Worm (Caenorhabditis elegans) whole organism, young adult: ENCODE data around the gene his-59.

Experiments used
- T26A5.8 ChIP-seq: sonication (generic microtip); optimal IDR thresholded peaks from 2 replicates; lab custom pipeline; 2016; ENCODE audit warnings: missing genetic modification characterization, missing compliant biosample characterization
- Y53F4B.3 ChIP-seq: fragments of 200-800 bp; sonication (Bioruptor generic); IDR thresholded peaks from 2 replicates; pipeline ENCODE4 v1.3.6; 2022; ENCODE audit warnings: missing genetic modification reagents, missing genetic modification characterization, missing compliant biosample characterization
- ceh-40 ChIP-seq: fragments of 200-800 bp; sonication (Bioruptor generic); IDR thresholded peaks from 2 replicates; pipeline ENCODE4 v1.3.6; 2022; ENCODE audit warnings: missing genetic modification characterization, missing compliant biosample characterization
- dox-1 ChIP-seq: fragments of 200-800 bp; sonication (Bioruptor generic); IDR thresholded peaks from 2 replicates; pipeline ENCODE4 v1.3.6; 2022; ENCODE audit warnings: missing genetic modification reagents, missing genetic modification characterization, missing compliant biosample characterization
- dpff-1 ChIP-seq: sonication (generic microtip); optimal IDR thresholded peaks from 2 replicates; lab custom pipeline; 2017; ENCODE audit warnings: mild to moderate bottlenecking, missing genetic modification characterization, missing compliant biosample characterization
- hmg-1.2 ChIP-seq: fragments of 200-800 bp; sonication (Bioruptor generic); IDR thresholded peaks from 2 replicates; pipeline ENCODE4 v1.3.6; 2022; ENCODE audit warnings: missing genetic modification reagents, missing genetic modification characterization, missing compliant biosample characterization
- hmg-20 ChIP-seq: fragments of 200-800 bp; sonication (Bioruptor generic); IDR thresholded peaks from 2 replicates; pipeline ENCODE4 v1.3.6; 2022; ENCODE audit warnings: missing genetic modification reagents, missing genetic modification characterization, missing compliant biosample characterization
- lag-1 ChIP-seq: fragments of 200-800 bp; sonication (Bioruptor generic); IDR thresholded peaks from 2 replicates; pipeline ENCODE4 v1.3.6; 2022; ENCODE audit warnings: missing genetic modification reagents, missing genetic modification characterization, missing compliant biosample characterization
- lsy-27 ChIP-seq: sonication (generic microtip); optimal IDR thresholded peaks from 2 replicates; lab custom pipeline; 2017; ENCODE audit warnings: missing genetic modification characterization, mild to moderate bottlenecking, missing compliant biosample characterization, antibody characterized with exemption, missing genotype, borderline replicate concordance; ENCODE audit not compliant: insufficient read depth
- ztf-3 ChIP-seq: fragments of 200-800 bp; sonication (Bioruptor generic); optimal IDR thresholded peaks from 2 replicates; lab custom pipeline; 2018; ENCODE audit warnings: mild to moderate bottlenecking, missing genetic modification characterization, missing compliant biosample characterization

his-59 gene

ce11 chrIV:7530226-7531070 is 42.4 kb downstream of the his-59 start:
- TF ChIP-seq Y53F4B.3 (no peak), dpff-1 (tag; lab: Kevin White, UChicago) (no peak)

ce11 chrIV:7532360-7532759 is 44.3 kb downstream of the his-59 start, which contains the start of gene R05G6.1:
Gene R05G6.1 (plus strand): TSS chrIV:7532660.
- TF ChIP-seq ztf-3 (no peak), hmg-1.2 (GFP tag; lab: Robert Waterston, UW) (no peak), dox-1 (GFP tag; lab: Robert Waterston, UW) (no peak), ceh-40 (GFP tag; lab: Robert Waterston, UW) (no peak), hmg-20 (GFP tag; lab: Robert Waterston, UW) (no peak), lag-1 (no peak), T26A5.8 (tag; lab: Kevin White, UChicago) (no peak), lsy-27 (tag; lab: Kevin White, UChicago) (no peak)
- TF ChIP-seq, all 124 proteins: peak for 0
